Fruit fly (Drosophila melanogaster) whole organism, embryonic: Measurements from ENCODE around the gene CalpB.

Experiments
- Antp ChIP-seq: fragments of 200-800 bp; sonication (Bioruptor generic); optimal IDR thresholded peaks from 3 replicates; lab custom pipeline; 2016; ENCODE audit warnings: missing biosample characterization, missing genetic modification characterization
- Awh ChIP-seq: fragments of 200-800 bp; sonication (Bioruptor generic); IDR thresholded peaks from 2 replicates; pipeline ENCODE4, ENCODE4 v1.3.6; 2022; ENCODE audit warnings: missing biosample characterization, missing genetic modification characterization
- Bdp1 ChIP-seq: fragments of 200-800 bp; sonication (Bioruptor generic); optimal IDR thresholded peaks from 3 replicates; lab custom pipeline; 2016; ENCODE audit warnings: missing biosample characterization, missing genetic modification characterization
- CG11093 ChIP-seq: fragments of 200-800 bp; sonication (Bioruptor generic); IDR thresholded peaks from 3 replicates; pipeline ENCODE4 v1.3.6; 2022; ENCODE audit warnings: missing biosample characterization, missing genetic modification characterization
- CG11695 ChIP-seq: fragments of 200-800 bp; sonication (Bioruptor generic); IDR thresholded peaks from 3 replicates; pipeline ENCODE4 v1.3.6; 2022; ENCODE audit warnings: missing biosample characterization, missing genetic modification characterization
- CG13894 ChIP-seq: fragments of 200-800 bp; sonication (Bioruptor generic); optimal IDR thresholded peaks from 3 replicates; lab custom pipeline; 2018; ENCODE audit warnings: missing biosample characterization, mild to moderate bottlenecking, missing genetic modification characterization, moderate library complexity
- CG14050 ChIP-seq: fragments of 200-800 bp; sonication (Bioruptor generic); IDR thresholded peaks from 3 replicates; pipeline ENCODE4 v1.3.6; 2022; ENCODE audit warnings: missing biosample characterization, missing genetic modification characterization
- CG18619 ChIP-seq: fragments of 200-800 bp; sonication (Bioruptor generic); optimal IDR thresholded peaks from 3 replicates; lab custom pipeline; 2017; ENCODE audit warnings: missing biosample characterization, mild to moderate bottlenecking, missing genetic modification characterization
- CG2199 ChIP-seq: fragments of 200-800 bp; sonication (Bioruptor generic); IDR thresholded peaks from 3 replicates; pipeline ENCODE4 v1.3.6; 2022; ENCODE audit warnings: missing biosample characterization, missing genetic modification characterization
- CG32532 ChIP-seq: fragments of 200-800 bp; sonication (Bioruptor generic); IDR thresholded peaks from 2 replicates; pipeline ENCODE4 v1.3.6; 2022; ENCODE audit warnings: missing biosample characterization, missing genetic modification characterization
- CG34376 ChIP-seq: fragments of 200-800 bp; sonication (Bioruptor generic); optimal IDR thresholded peaks from 2 replicates; lab custom pipeline; 2018; ENCODE audit warnings: missing biosample characterization, mild to moderate bottlenecking, missing genetic modification characterization
- CG3726 ChIP-seq: fragments of 200-800 bp; sonication (Bioruptor generic); IDR thresholded peaks from 3 replicates; pipeline ENCODE4, ENCODE4 v1.3.6; 2022; ENCODE audit warnings: missing biosample characterization, missing genetic modification characterization
- CG42726 ChIP-seq: fragments of 200-800 bp; sonication (Bioruptor generic); IDR thresholded peaks from 2 replicates; pipeline ENCODE4 v1.3.6; 2022; ENCODE audit warnings: missing biosample characterization, missing genetic modification characterization; ENCODE audit not compliant: partially characterized antibody
- CG4707 ChIP-seq: fragments of 200-800 bp; sonication (Bioruptor generic); optimal IDR thresholded peaks from 2 replicates; lab custom pipeline; 2018; ENCODE audit warnings: missing biosample characterization, mild to moderate bottlenecking, missing genetic modification characterization, moderate library complexity
- CG4730 ChIP-seq: fragments of 200-800 bp; sonication (Bioruptor generic); IDR thresholded peaks from 2 replicates; pipeline ENCODE4 v1.3.6; 2022; ENCODE audit warnings: missing biosample characterization, missing genetic modification characterization
- CG5245 ChIP-seq: fragments of 200-800 bp; sonication (Bioruptor generic); optimal IDR thresholded peaks from 3 replicates; lab custom pipeline; 2016; ENCODE audit warnings: missing biosample characterization, missing genetic modification characterization
- CG6689 ChIP-seq: fragments of 200-800 bp; sonication (Bioruptor generic); IDR thresholded peaks from 2 replicates; pipeline ENCODE4 v1.3.6; 2022; ENCODE audit warnings: missing biosample characterization, missing genetic modification characterization
- CG6791 ChIP-seq: fragments of 200-800 bp; sonication (Bioruptor generic); IDR thresholded peaks from 3 replicates; pipeline ENCODE4 v1.3.6; 2022; ENCODE audit warnings: missing biosample characterization, missing genetic modification characterization; ENCODE audit not compliant: partially characterized antibody
- CG7928 ChIP-seq: fragments of 200-800 bp; sonication (Bioruptor generic); optimal IDR thresholded peaks from 2 replicates; lab custom pipeline; 2017; ENCODE audit warnings: missing biosample characterization, mild to moderate bottlenecking, missing genetic modification characterization
- CTCF ChIP-seq: fragments of 200-800 bp; sonication (Bioruptor generic); optimal IDR thresholded peaks from 2 replicates; lab custom pipeline; 2017; ENCODE audit warnings: missing biosample characterization, mild to moderate bottlenecking, missing genetic modification characterization, moderate library complexity
- Dip3 ChIP-seq: fragments of 200-800 bp; sonication (Bioruptor generic); optimal IDR thresholded peaks from 3 replicates; lab custom pipeline; 2016; ENCODE audit warnings: missing biosample characterization, missing genetic modification characterization
- Eip74EF ChIP-seq, 2 experiments: fragments of 200-800 bp in 1 of 2; fragments of >200 bp in 1 of 2; sonication (Bioruptor generic) in 1 of 2; optimal IDR thresholded peaks; 2 replicates each; lab custom pipeline; 2017 to 2019; ENCODE audit warnings: missing biosample characterization in 2 of 2, missing genetic modification characterization in 2 of 2, mild to moderate bottlenecking in 1 of 2, moderate library complexity in 1 of 2
- Gsc ChIP-seq: fragments of 200-800 bp; sonication (Bioruptor generic); IDR thresholded peaks from 2 replicates; pipeline ENCODE4 v1.3.6; 2022; ENCODE audit warnings: missing biosample characterization, missing genetic modification characterization
- Hr51 ChIP-seq, 2 experiments: fragments of 200-800 bp; sonication (Bioruptor generic); optimal IDR thresholded peaks; 2 replicates in 1 of 2; 3 replicates in 1 of 2; lab custom pipeline; 2016 to 2018; ENCODE audit warnings: missing biosample characterization in 2 of 2, missing genetic modification characterization in 2 of 2, mild to moderate bottlenecking in 1 of 2, moderate library complexity in 1 of 2
- Lpt ChIP-seq: fragments of >200 bp; optimal IDR thresholded peaks from 2 replicates; lab custom pipeline; 2018; ENCODE audit warnings: missing biosample characterization, missing genetic modification characterization
- Mad ChIP-seq: fragments of 200-800 bp; sonication (Bioruptor generic); optimal IDR thresholded peaks from 2 replicates; lab custom pipeline; 2016; ENCODE audit warnings: missing biosample characterization, missing genetic modification characterization
- NFAT ChIP-seq: fragments of 200-800 bp; sonication (Bioruptor generic); IDR thresholded peaks from 2 replicates; pipeline ENCODE4 v1.3.6; 2022; ENCODE audit warnings: missing biosample characterization, missing genetic modification characterization
- NK7.1 ChIP-seq: fragments of 200-800 bp; sonication (Bioruptor generic); optimal IDR thresholded peaks from 3 replicates; lab custom pipeline; 2016; ENCODE audit warnings: missing biosample characterization, missing genetic modification characterization
- Rfx ChIP-seq: fragments of 200-800 bp; sonication (Bioruptor generic); IDR thresholded peaks from 2 replicates; pipeline ENCODE4 v1.3.6; 2022; ENCODE audit warnings: missing biosample characterization, missing genetic modification characterization
- Sox102F ChIP-seq: fragments of 200-800 bp; sonication (Bioruptor generic); optimal IDR thresholded peaks from 2 replicates; lab custom pipeline; 2018; ENCODE audit warnings: missing biosample characterization, mild to moderate bottlenecking, missing genetic modification characterization, moderate library complexity
- TFAM ChIP-seq: fragments of 200-800 bp; sonication (Bioruptor generic); optimal IDR thresholded peaks from 2 replicates; lab custom pipeline; 2017; ENCODE audit warnings: missing biosample characterization, missing genetic modification characterization, inconsistent platforms
- Taf1 ChIP-seq: fragments of 200-800 bp; sonication (Bioruptor generic); IDR thresholded peaks from 2 replicates; pipeline ENCODE4 v1.3.6; 2022; ENCODE audit warnings: missing biosample characterization, missing genetic modification characterization
- br ChIP-seq: fragments of >200 bp; optimal IDR thresholded peaks from 2 replicates; lab custom pipeline; 2017
- cas ChIP-seq: fragments of 200-800 bp; sonication (Bioruptor generic); IDR thresholded peaks from 2 replicates; pipeline ENCODE4 v1.3.6; 2022; ENCODE audit warnings: missing biosample characterization, missing genetic modification characterization
- emc ChIP-seq: fragments of 200-800 bp; sonication (Bioruptor generic); optimal IDR thresholded peaks from 2 replicates; lab custom pipeline; 2016; ENCODE audit warnings: missing biosample characterization, missing genetic modification characterization
- ftz-f1 ChIP-seq: fragments of 200-800 bp; sonication (Bioruptor generic); optimal IDR thresholded peaks from 2 replicates; lab custom pipeline; 2016; ENCODE audit warnings: missing biosample characterization, missing genetic modification characterization
- gcm2 ChIP-seq: fragments of 200-800 bp; sonication (Bioruptor generic); optimal IDR thresholded peaks from 2 replicates; lab custom pipeline; 2016; ENCODE audit warnings: missing biosample characterization, missing genetic modification characterization
- gsb-n ChIP-seq: fragments of 200-800 bp; sonication (Bioruptor generic); optimal IDR thresholded peaks from 3 replicates; lab custom pipeline; 2018; ENCODE audit warnings: missing biosample characterization, mild to moderate bottlenecking, missing genetic modification characterization
- ham ChIP-seq: fragments of 200-800 bp; sonication (Bioruptor generic); IDR thresholded peaks from 2 replicates; pipeline ENCODE4 v1.3.6; 2022; ENCODE audit warnings: missing biosample characterization, missing genetic modification characterization
- hb ChIP-seq: fragments of 200-800 bp; sonication (Bioruptor generic); IDR thresholded peaks from 3 replicates; pipeline ENCODE4 v1.3.6; 2022; ENCODE audit warnings: missing biosample characterization, missing genetic modification characterization; ENCODE audit not compliant: partially characterized antibody
- hkb ChIP-seq, 2 experiments: fragments of 200-800 bp in 1 of 2; fragments of >200 bp in 1 of 2; sonication (Bioruptor generic) in 1 of 2; IDR thresholded peaks in 1 of 2; optimal IDR thresholded peaks in 1 of 2; 2 replicates each; pipeline versions ENCODE4 v1.3.6 to Lab custom; 2017 to 2022; ENCODE audit warnings: missing biosample characterization in 1 of 2, missing genetic modification characterization in 1 of 2
- org-1 ChIP-seq: fragments of 200-800 bp; sonication (Bioruptor generic); optimal IDR thresholded peaks from 2 replicates; lab custom pipeline; 2017; ENCODE audit warnings: missing biosample characterization, missing genetic modification characterization
- pum ChIP-seq: fragments of 200-800 bp; sonication (Bioruptor generic); optimal IDR thresholded peaks from 2 replicates; lab custom pipeline; 2016; ENCODE audit warnings: missing biosample characterization, missing genetic modification characterization
- salm ChIP-seq: fragments of 200-800 bp; sonication (Bioruptor generic); optimal IDR thresholded peaks from 2 replicates; lab custom pipeline; 2018; ENCODE audit warnings: missing biosample characterization, mild to moderate bottlenecking, missing genetic modification characterization
- sisA ChIP-seq: fragments of 200-800 bp; sonication (Bioruptor generic); IDR thresholded peaks from 2 replicates; pipeline ENCODE4 v1.3.6; 2022; ENCODE audit warnings: missing biosample characterization, missing genetic modification characterization
- slp2 ChIP-seq: fragments of 200-800 bp; sonication (Bioruptor generic); optimal IDR thresholded peaks from 2 replicates; lab custom pipeline; 2016; ENCODE audit warnings: missing biosample characterization, missing genetic modification characterization
- stc ChIP-seq: fragments of 200-800 bp; sonication (Bioruptor generic); IDR thresholded peaks from 2 replicates; pipeline ENCODE4 v1.3.6; 2022; ENCODE audit warnings: missing biosample characterization, missing genetic modification characterization
- tin ChIP-seq: fragments of 200-800 bp; sonication (Bioruptor generic); optimal IDR thresholded peaks from 3 replicates; lab custom pipeline; 2016; ENCODE audit warnings: missing biosample characterization, missing genetic modification characterization
- tna ChIP-seq: fragments of 200-800 bp; sonication (Bioruptor generic); IDR thresholded peaks from 2 replicates; pipeline ENCODE4 v1.3.6; 2022; ENCODE audit warnings: missing biosample characterization, missing genetic modification characterization; ENCODE audit not compliant: partially characterized antibody
- tup ChIP-seq: fragments of 200-800 bp; sonication (Bioruptor generic); optimal IDR thresholded peaks from 2 replicates; lab custom pipeline; 2016; ENCODE audit warnings: missing biosample characterization, mild to moderate bottlenecking, missing genetic modification characterization, moderate library complexity
- vvl ChIP-seq: fragments of 200-800 bp; sonication (Bioruptor generic); IDR thresholded peaks from 2 replicates; pipeline ENCODE4 v1.3.6; 2022; ENCODE audit warnings: missing biosample characterization, missing genetic modification characterization
- wek ChIP-seq: fragments of 200-800 bp; sonication (Bioruptor generic); optimal IDR thresholded peaks from 3 replicates; lab custom pipeline; 2018; ENCODE audit warnings: missing biosample characterization, mild to moderate bottlenecking, missing genetic modification characterization, moderate library complexity

The CalpB gene

dm6 chr3L:9853895-9854470 is 34.6 kb upstream of the CalpB start (continued):
- TF ChIP-seq Awh (GFP tag; lab: Robert Waterston, UW): no peak
- TF ChIP-seq tna (GFP tag; lab: Robert Waterston, UW): no peak
- no peak for TF ChIP-seq CTCF (GFP tag; lab: Kevin White, UChicago)
- TF ChIP-seq stc (GFP tag; lab: Robert Waterston, UW): no peak
- no peak for TF ChIP-seq cas
- TF ChIP-seq CG42726 (GFP tag; lab: Robert Waterston, UW): peak; percentile 25; the same call in 1 of the 2 replicates
- no peak for TF ChIP-seq Sox102F (GFP tag; lab: Kevin White, UChicago)
- TF ChIP-seq CG2199 (GFP tag; lab: Robert Waterston, UW): peak; percentile 85
- no peak for TF ChIP-seq ftz-f1 (GFP tag; lab: Kevin White, UChicago)
- TF ChIP-seq tup (GFP tag; lab: Kevin White, UChicago): no peak
- no peak for TF ChIP-seq CG11695 (GFP tag; lab: Robert Waterston, UW)
- no peak for TF ChIP-seq wek
- no peak for TF ChIP-seq NFAT (GFP tag; lab: Robert Waterston, UW)
- TF ChIP-seq Gsc (GFP tag; lab: Robert Waterston, UW): no peak
- TF ChIP-seq CG32532 (GFP tag; lab: Robert Waterston, UW): no peak
- TF ChIP-seq hb (GFP tag; lab: Robert Waterston, UW): no peak
- no peak for TF ChIP-seq ham
- TF ChIP-seq slp2 (GFP tag; lab: Kevin White, UChicago): no peak
- TF ChIP-seq gsb-n (tag; lab: Kevin White, UChicago): no peak
- no peak for TF ChIP-seq Dip3
- no peak for TF ChIP-seq emc
- peak; percentile 20 for TF ChIP-seq tin (GFP tag; lab: Kevin White, UChicago)
- TF ChIP-seq CG7928: no peak
- no peak for TF ChIP-seq gcm2 (GFP tag; lab: Kevin White, UChicago)
- no peak for TF ChIP-seq salm (tag; lab: Kevin White, UChicago)
- TF ChIP-seq hkb (optimal IDR thresholded peaks at IDR 0.05; lab: Kevin White, UChicago): no peak
- no peak for TF ChIP-seq hkb (GFP tag; IDR thresholded peaks at IDR 0.05; lab: Robert Waterston, UW)
- no peak for TF ChIP-seq CG14050
- TF ChIP-seq Hr51 (GFP tag; optimal IDR thresholded peaks at IDR 0.05; lab: Kevin White, UChicago): peak in 1 of 2 experiments; percentile 42
- TF ChIP-seq sisA (GFP tag; lab: Robert Waterston, UW): no peak
- no peak for TF ChIP-seq Eip74EF (GFP tag; optimal IDR thresholded peaks at IDR 0.05; lab: Kevin White, UChicago)
- TF ChIP-seq Mad (GFP tag; lab: Kevin White, UChicago): no peak
- TF ChIP-seq CG4730 (GFP tag; lab: Robert Waterston, UW): no peak
- no peak for TF ChIP-seq Taf1
- TF ChIP-seq CG4707: no peak
- TF ChIP-seq NK7.1 (GFP tag; lab: Kevin White, UChicago): no peak
- TF ChIP-seq Antp: no peak
- TF ChIP-seq br: no peak
- no peak for TF ChIP-seq Lpt (GFP tag; lab: Kevin White, UChicago)
- no peak for TF ChIP-seq pum (GFP tag; lab: Kevin White, UChicago)
- TF ChIP-seq CG18619 (GFP tag; lab: Kevin White, UChicago): no peak
- TF ChIP-seq Bdp1 (GFP tag; lab: Kevin White, UChicago): no peak
- no peak for TF ChIP-seq CG5245 (GFP tag; lab: Kevin White, UChicago)
- no peak for TF ChIP-seq CG13894 (tag; lab: Kevin White, UChicago)
- peak; percentile 62 for TF ChIP-seq vvl (GFP tag; lab: Robert Waterston, UW)
- TF ChIP-seq CG6689: no peak
- TF ChIP-seq org-1 (GFP tag; lab: Kevin White, UChicago): no peak
- no peak for TF ChIP-seq CG3726 (GFP tag; lab: Robert Waterston, UW)
- TF ChIP-seq CG11093 (GFP tag; lab: Robert Waterston, UW): no peak
- no peak for TF ChIP-seq Rfx (GFP tag; lab: Robert Waterston, UW)
- TF ChIP-seq TFAM: no peak
- 0 out of 3 replicates have a peak, but pooled peaks have one; percentile 24 for TF ChIP-seq CG6791 (GFP tag; lab: Robert Waterston, UW)
- no peak for TF ChIP-seq CG34376 (GFP tag; lab: Kevin White, UChicago)
